Fruit fly (Drosophila melanogaster) S2 (cell line): ENCODE results near the gene CG8837.

Experiments
- CG8478 ChIP-seq: fragments of >200 bp; optimal IDR thresholded peaks from 2 replicates; lab custom pipeline; 2018
- CTCF ChIP-seq, 2 experiments: fragments of >200 bp; optimal IDR thresholded peaks; 2 replicates each; lab custom pipeline; 2018

CG8837 gene

DNA sequence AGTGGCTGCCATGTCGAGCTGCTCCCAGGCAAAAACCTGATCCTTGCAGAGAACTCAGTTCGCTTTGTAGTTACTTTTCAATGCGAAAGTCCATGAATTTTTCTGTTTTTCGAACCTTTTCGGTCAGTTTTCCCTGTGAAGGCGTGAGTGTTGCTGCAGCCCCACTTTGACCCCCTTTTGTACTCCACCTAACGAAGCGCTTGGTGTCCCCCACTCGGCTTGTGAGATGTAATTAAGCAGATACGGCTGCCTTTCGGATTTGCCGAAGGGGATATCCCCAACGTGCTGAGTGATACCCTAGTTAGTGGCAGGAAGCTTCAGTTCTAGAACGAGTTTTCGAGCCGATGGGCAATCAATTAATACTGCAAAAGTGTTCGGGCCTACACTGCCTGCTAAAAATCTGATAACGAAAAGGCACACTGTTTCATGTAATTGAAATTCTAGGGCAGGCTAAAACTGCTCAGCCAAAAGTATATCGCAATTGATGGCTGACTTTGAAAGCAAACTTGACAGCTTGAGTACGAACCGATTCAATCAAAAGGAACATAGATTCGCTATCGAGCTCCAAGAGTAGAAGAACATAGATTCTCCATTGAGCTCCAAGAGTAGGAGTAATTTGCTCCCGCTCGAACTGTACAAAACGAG lies 31.7 kb downstream of the CG8837 start:
- TF ChIP-seq CTCF (optimal IDR thresholded peaks at IDR 0.05; lab: Kevin White, UChicago), result no peak
- TF ChIP-seq CG8478 (lab: Kevin White, UChicago), result no peak

DNA sequence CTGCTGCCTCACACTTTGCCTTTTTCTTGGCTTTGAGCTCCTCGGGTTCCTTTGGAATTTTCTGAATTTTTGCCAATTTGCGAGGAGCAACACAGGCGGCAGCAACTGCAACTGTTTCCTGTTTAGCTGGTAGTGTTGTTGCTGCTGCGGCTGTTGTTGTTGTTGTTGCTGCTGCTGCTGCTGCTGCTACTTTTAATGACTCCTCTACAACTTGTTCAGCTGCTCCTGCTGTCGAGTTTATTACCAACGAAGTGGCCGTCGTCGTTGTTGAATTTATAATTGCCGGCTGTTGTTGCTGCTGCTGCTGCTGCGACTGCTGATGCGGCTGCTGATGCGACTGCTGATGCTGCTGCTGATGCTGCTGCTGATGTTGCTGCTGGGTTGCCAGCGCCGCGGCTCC lies 32.9 kb downstream of the CG8837 start:
- TF ChIP-seq CTCF (optimal IDR thresholded peaks at IDR 0.05; lab: Kevin White, UChicago), result no peak
- no peak for TF ChIP-seq CG8478 (lab: Kevin White, UChicago)

DNA sequence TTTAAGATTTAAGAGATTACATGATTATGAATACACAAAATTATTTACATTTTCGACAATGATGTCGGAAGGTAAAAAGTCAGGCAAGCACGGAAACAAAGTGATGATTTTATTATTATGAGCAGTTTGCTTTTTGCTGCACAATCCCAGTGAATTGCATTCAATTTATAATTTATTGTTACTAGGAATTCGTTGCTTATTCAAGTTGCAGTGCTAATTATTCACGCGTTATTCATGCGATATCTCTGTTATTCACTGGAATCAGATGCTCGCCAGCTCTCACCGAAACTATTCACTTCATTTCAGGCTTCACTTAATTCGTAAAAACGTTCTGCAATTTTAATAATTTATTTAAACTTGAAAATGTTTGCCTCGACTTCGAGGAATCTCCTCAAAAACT lies 33.7 kb downstream of the CG8837 start:
- TF ChIP-seq CTCF (optimal IDR thresholded peaks at IDR 0.05; lab: Kevin White, UChicago), result no peak
- TF ChIP-seq CG8478 (lab: Kevin White, UChicago), result no peak

DNA sequence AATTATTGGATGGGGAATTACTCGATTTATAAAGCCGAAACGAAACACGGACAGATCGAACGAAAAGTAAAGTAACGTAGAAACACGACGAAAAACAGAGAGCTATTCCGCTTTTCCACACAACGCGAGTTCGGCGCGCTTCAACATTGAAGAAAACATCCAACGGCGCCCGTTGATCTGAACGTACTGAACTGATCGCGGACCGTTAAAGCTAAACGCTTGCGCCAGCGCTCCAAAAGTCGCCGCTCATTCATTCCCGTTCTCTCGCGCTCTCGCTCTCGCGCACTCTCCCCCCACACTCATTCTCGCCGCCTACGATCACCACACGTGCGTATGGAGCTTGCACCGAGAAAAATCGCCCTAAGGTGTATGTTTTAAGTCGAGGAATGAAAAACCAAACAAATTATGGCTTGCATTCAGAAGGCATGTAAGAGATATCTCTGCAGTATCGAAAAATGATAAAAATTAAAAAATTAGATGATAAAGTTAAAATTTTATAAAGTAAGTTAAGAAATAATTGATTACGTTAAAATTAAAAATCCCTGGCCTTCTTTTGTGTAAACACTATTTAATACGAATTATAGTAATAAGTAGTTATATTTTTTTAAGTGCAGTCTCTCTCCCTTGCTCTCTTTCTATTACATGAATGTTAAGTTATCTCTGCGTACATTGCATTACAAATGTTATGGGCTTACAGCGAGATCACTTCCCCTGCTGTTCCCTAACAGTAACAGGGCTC lies 34.8 kb downstream of the CG8837 start, which contains the start of gene E23:
Gene E23 (minus strand): TSS at position 188 of the 739 bp plus-strand sequence.
- TF ChIP-seq CTCF (optimal IDR thresholded peaks at IDR 0.05; lab: Kevin White, UChicago) (no peak), CG8478 (lab: Kevin White, UChicago) (no peak)

DNA sequence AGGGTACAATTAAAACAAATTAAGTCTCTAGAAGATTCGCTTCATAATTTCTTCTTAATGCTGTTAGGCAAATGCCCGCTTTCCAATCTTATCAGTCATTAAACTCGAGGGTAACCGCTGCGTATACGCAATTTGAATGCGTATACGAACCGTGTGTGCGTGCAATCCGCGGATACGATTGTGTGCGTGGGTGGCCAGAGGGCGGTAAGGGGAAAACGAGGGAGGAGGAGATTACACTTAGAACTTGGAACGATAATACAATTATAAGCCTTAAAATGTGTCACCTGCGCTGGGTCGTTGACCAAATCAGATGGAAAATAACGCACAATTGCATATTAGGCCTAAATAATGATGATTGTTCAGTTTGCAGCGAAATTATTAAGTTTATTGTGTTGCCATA lies 35.7 kb downstream of the CG8837 start:
- TF ChIP-seq CG8478 (lab: Kevin White, UChicago), result no peak
- no peak for TF ChIP-seq CTCF (optimal IDR thresholded peaks at IDR 0.05; lab: Kevin White, UChicago)

DNA sequence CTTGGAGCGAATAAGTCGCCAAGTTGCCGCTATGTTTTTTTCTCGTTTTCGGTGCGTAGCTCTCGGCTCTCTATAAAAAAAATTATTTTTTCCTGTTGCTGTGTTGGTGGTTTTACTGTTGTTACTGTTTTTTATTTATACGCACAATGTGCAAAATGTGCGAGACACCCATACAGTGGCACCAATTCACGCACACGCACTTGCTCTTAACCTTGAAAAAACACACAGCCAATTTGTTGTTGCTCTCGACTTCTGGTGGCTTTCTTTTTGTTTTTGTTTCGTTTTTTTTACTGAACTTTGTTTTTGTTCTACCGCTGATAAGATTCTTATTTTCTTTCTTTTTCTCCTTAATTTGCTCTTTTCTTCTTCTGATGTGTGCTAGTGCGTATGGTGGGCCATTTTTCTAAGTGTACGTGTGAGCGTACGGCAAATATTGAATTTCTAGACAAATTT lies 36.2 kb downstream of the CG8837 start:
- no peak for TF ChIP-seq CTCF (optimal IDR thresholded peaks at IDR 0.05; lab: Kevin White, UChicago)
- TF ChIP-seq CG8478 (lab: Kevin White, UChicago), result no peak

DNA sequence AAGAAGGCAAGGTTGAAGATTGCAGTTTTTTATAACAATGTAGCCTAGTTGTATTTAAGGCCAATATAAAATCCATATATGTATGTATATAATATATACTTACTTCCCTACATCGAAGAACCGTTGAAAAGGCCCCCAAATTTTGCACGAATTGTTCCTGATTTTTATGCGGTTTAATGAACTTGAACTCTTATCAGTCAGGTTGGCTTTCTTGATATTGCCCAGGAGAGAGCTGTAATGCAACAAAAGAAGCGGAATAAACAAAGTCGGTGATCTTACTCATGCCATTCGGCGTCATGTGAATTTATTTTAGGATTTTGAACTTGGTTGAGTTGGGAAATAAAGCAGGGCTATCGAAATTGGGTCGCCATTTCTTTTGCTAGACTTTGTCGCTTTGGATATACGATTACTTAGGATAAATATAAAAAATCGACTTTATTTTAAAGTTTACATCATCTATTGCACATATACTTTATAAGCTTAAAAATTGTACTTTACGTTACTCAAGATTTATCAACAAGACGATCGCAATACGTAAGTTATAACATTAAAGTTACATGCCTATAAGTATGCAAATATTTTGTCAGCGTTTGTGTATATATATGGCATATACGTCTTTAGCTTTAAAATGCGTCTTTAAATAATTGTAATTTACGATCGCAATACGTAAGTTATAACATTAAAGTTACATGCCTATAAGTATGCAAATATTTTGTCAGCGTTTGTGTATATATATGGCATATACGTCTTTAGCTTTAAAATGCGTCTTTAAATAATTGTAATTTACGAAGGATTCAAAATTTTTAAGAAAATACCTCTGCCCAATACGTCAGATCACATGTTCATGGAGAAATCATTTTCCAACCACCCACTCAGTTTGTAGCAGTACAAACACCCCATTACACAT lies 37.0 kb downstream of the CG8837 start, which contains the start of gene CG8838:
Gene CG8838 (plus strand): TSS at position 857 of the 907 bp plus-strand sequence.
- TF ChIP-seq CTCF (optimal IDR thresholded peaks at IDR 0.05; lab: Kevin White, UChicago) (no peak), CG8478 (lab: Kevin White, UChicago) (no peak)

DNA sequence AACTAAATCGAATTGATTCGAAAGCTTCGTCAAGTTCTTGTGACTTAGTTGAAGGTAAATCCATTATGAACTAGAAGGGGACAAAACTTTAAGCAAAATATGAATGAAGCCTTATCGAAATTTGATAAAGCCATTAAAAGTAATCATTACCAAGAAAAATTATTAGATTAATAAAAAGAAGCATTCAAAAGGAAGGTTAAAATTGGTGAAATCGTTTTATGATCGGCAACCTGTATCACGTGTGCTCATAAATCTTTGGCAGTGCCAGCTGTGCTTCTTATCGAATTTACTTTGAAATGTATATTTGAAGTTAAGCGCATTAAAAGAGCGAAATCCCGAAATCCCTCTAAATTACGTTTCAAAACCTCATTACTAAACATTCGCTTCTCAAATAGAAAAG lies 41.8 kb downstream of the CG8837 start:
- no peak for TF ChIP-seq CTCF (optimal IDR thresholded peaks at IDR 0.05; lab: Kevin White, UChicago)
- TF ChIP-seq CG8478 (lab: Kevin White, UChicago), result no peak

DNA sequence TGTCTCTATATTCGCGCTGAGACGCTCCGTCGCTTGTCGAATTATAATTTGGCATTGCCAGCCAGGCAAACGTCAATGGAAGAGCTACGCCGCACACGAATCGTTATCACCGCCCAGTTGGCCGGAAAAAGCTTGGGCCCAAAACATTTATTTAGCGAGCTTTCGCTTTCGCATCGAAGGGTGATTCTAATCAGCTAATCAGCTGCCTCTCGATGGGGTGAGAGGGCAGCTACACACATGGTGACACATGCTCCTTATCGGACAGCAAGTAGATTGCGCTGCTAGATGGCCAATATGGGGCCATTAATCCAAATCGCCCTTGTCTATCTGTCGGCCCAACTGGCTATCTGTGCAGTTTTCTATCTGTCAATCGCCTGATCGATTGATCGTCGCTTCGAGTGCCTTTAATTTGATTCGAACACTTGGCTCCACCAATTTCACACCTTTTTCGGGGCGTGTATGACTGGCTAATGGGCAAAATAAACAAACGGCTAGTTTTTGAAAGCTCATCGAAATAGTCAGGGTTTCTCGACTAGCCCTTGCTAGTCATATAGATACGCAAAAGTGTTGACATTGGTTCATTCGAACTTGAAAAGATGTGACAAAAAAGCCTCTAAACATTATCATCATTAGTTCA lies 46.1 kb downstream of the CG8837 start:
- no peak for TF ChIP-seq CG8478 (lab: Kevin White, UChicago)
- TF ChIP-seq CTCF (optimal IDR thresholded peaks at IDR 0.05; lab: Kevin White, UChicago), result no peak

DNA sequence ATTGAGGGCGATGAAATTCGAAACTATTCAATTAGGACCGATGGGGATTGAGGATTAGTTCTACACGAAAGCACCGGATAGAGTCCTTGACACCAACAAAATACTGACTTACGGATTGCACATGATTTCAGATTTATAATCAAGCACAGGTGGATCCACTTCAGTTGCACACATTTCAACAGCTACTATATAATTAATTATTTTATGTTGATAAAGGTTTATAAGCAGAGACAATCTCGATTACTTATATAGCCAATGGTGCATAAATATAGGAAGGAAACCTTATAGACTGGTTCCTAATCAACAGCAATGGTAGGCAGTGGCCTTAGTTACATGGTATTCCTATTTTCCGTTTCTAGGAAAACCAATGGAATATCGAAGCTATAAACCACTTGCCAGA lies 48.4 kb downstream of the CG8837 start:
- no peak for TF ChIP-seq CG8478 (lab: Kevin White, UChicago)

DNA sequence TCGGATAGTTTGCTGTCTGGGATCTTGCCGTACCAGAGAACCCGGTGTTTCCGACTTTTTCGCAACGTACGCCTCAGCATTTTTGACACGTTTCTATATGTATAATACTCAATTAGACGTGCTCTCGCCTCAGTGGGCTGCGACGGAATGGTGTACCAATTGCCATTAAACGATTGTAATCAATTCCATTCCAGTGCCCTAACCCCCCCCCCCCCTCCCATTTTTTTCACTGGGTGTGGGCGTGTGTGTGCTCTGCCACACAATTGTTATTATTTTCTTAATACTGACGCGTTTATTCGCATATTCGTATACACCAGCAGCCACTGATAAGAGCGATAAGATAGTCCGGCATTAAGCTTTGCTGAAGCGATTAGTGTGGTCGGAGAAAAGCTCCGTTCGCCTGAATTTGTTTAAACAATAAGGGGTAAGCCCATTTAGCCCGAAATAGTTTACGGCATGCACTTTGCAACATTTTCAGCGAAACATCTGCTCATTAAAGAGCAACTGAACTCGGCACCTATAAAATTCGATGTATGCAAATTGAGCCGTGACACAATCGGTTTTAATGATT lies 49.1 kb downstream of the CG8837 start:
- TF ChIP-seq CG8478 (lab: Kevin White, UChicago) (no peak), CTCF (optimal IDR thresholded peaks at IDR 0.05; lab: Kevin White, UChicago) (no peak)

DNA sequence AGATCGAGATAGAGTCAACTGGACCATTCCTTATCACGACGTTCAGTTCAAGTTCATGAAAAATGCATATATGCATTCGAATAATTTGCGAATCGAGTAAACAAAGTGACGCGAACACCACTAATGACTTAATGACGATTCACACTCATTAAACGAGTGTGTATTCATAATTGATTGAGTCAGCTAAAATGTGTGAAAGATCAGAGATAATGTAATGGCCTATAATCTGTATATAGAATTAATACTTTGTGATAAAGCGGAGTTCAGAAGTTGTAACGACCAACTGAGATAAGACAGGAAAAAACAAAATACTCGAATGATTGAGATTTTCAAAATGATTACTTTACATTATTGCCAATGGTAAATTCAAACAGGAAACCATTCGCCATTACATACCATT lies 49.8 kb downstream of the CG8837 start:
- no peak for TF ChIP-seq CG8478 (lab: Kevin White, UChicago)
- no peak for TF ChIP-seq CTCF (optimal IDR thresholded peaks at IDR 0.05; lab: Kevin White, UChicago)

DNA sequence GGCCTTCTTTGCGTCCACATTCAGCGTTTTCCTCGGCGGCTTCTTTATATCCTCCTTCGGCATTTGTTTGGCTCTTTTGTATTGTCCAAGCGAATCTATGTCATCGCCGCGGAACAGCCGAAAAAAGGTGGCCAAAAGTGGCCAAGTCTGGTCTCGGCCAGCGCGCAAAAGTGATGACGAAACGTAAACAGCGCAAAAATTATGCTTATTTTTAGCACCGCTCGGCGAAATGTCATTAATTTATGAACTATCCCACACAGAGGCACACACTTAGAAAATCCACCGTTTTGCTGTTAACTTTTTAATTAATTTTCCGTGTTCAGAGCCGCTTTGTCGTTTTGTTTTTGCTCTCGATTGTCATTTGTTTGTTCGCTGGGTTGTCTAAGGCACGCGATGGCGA lies 50.9 kb downstream of the CG8837 start:
- no peak for TF ChIP-seq CG8478 (lab: Kevin White, UChicago)
- TF ChIP-seq CTCF (optimal IDR thresholded peaks at IDR 0.05; lab: Kevin White, UChicago), result no peak

DNA sequence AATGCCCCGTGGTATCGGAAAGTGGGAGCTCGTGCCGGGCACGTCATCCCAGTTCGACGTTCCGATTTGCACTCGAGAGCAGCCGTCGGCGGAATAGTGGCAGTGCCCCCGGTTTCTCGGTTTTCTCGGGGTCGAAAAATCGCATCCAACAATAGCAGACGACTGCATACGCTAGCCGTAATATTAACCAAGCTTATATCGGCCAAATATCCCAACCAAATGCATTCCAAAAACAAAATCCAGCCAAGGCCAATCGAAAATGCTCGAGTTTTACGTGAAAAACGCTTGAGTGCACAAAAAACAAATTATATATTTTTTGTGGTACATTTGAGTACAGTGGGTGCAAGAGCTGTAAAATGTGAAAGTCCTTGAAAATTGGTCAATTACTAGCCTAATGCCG lies 51.3 kb downstream of the CG8837 start:
- TF ChIP-seq CG8478 (lab: Kevin White, UChicago), result no peak
- TF ChIP-seq CTCF (optimal IDR thresholded peaks at IDR 0.05; lab: Kevin White, UChicago), result no peak
